Worm (Caenorhabditis elegans) whole organism, young adult: ENCODE measurements around the gene msp-81.

Source experiments
- B0261.1 ChIP-seq: sonication (generic microtip); optimal IDR thresholded peaks from 2 replicates; lab custom pipeline; 2016; ENCODE audit warnings: mild to moderate bottlenecking, missing genetic modification characterization, moderate library complexity, missing compliant biosample characterization
- B0336.3 ChIP-seq: fragments of 200-800 bp; sonication (Bioruptor generic); IDR thresholded peaks from 2 replicates; pipeline ENCODE4 v1.3.6; 2022; ENCODE audit warnings: missing genetic modification characterization, missing compliant biosample characterization
- D2030.7 ChIP-seq: fragments of 200-800 bp; sonication (Bioruptor generic); IDR thresholded peaks from 2 replicates; pipeline ENCODE4 v1.3.6; 2022; ENCODE audit warnings: missing genetic modification reagents, missing genetic modification characterization, missing compliant biosample characterization
- F55B11.4 ChIP-seq: sonication (generic microtip); optimal IDR thresholded peaks from 2 replicates; lab custom pipeline; 2016; ENCODE audit warnings: missing compliant biosample characterization, missing genetic modification characterization, borderline replicate concordance; ENCODE audit not compliant: insufficient read depth
- ama-1 ChIP-seq, 3 experiments: fragments of 150-350 bp in 1 of 3; sonication (generic microtip) in 2 of 3; optimal IDR thresholded peaks; 2 replicates each; lab custom pipeline; 2014 to 2018; ENCODE audit warnings: missing biosample characterization in 2 of 3, missing genetic modification characterization in 2 of 3, missing genetic modification reagents in 2 of 3
- aptf-2 ChIP-seq: fragments of 200-800 bp; sonication (Bioruptor generic); conservative IDR thresholded peaks from 2 replicates; pipeline ENCODE4 v1.3.6; 2022; ENCODE audit warnings: missing genetic modification reagents, missing genetic modification characterization, missing compliant biosample characterization
- attf-3 ChIP-seq: fragments of 200-800 bp; sonication (Bioruptor generic); conservative IDR thresholded peaks from 2 replicates; pipeline ENCODE4 v1.3.6; 2022; ENCODE audit warnings: missing genetic modification reagents, missing genetic modification characterization, missing compliant biosample characterization
- attf-6 ChIP-seq: fragments of 200-800 bp; sonication (Bioruptor generic); IDR thresholded peaks from 2 replicates; pipeline ENCODE4 v1.3.6; 2022; ENCODE audit warnings: missing genetic modification reagents, missing genetic modification characterization, missing compliant biosample characterization
- ccch-3 ChIP-seq: fragments of 200-800 bp; sonication (Bioruptor generic); optimal IDR thresholded peaks from 2 replicates; lab custom pipeline; 2018; ENCODE audit warnings: mild to moderate bottlenecking, missing genetic modification characterization, missing compliant biosample characterization
- chd-7 ChIP-seq: sonication (generic microtip); optimal IDR thresholded peaks from 2 replicates; lab custom pipeline; 2016; ENCODE audit warnings: mild to moderate bottlenecking, missing genetic modification characterization, moderate library complexity, missing compliant biosample characterization
- dox-1 ChIP-seq: fragments of 200-800 bp; sonication (Bioruptor generic); IDR thresholded peaks from 2 replicates; pipeline ENCODE4 v1.3.6; 2022; ENCODE audit warnings: missing genetic modification reagents, missing genetic modification characterization, missing compliant biosample characterization
- efl-1 ChIP-seq: fragments of 150-350 bp; optimal IDR thresholded peaks from 2 replicates; lab custom pipeline; 2014; ENCODE audit warnings: missing biosample characterization, missing genetic modification reagents, missing genetic modification characterization
- egrh-3 ChIP-seq: fragments of 200-800 bp; sonication (Bioruptor generic); IDR thresholded peaks from 2 replicates; pipeline ENCODE4 v1.3.6; 2022; ENCODE audit warnings: missing genetic modification reagents, missing genetic modification characterization, missing compliant biosample characterization
- hlh-26 ChIP-seq: fragments of 200-800 bp; sonication (Bioruptor generic); conservative IDR thresholded peaks from 2 replicates; pipeline ENCODE4 v1.3.6; 2022; ENCODE audit warnings: missing genetic modification reagents, missing genetic modification characterization, missing compliant biosample characterization
- let-607 ChIP-seq, 2 experiments: fragments of 200-800 bp in 1 of 2; sonication (Bioruptor generic) in 1 of 2; sonication (generic microtip) in 1 of 2; optimal IDR thresholded peaks; 2 replicates each; lab custom pipeline; 2016 to 2018; ENCODE audit warnings: mild to moderate bottlenecking in 2 of 2, missing compliant biosample characterization in 2 of 2, missing genetic modification characterization in 2 of 2, moderate library complexity in 2 of 2, missing genotype in 1 of 2
- lin-26 ChIP-seq: fragments of 200-800 bp; sonication (Bioruptor generic); IDR thresholded peaks from 2 replicates; pipeline ENCODE4 v1.3.6; 2022; ENCODE audit warnings: missing genetic modification reagents, missing genetic modification characterization, missing compliant biosample characterization
- lsl-1 ChIP-seq: fragments of 200-800 bp; sonication (Bioruptor generic); optimal IDR thresholded peaks from 2 replicates; lab custom pipeline; 2018; ENCODE audit warnings: mild to moderate bottlenecking, missing genetic modification characterization, moderate library complexity, missing compliant biosample characterization
- madf-3 ChIP-seq: fragments of 200-800 bp; sonication (Bioruptor generic); IDR thresholded peaks from 2 replicates; pipeline ENCODE4 v1.3.6; 2022; ENCODE audit warnings: missing genetic modification reagents, missing genetic modification characterization, missing compliant biosample characterization
- madf-8 ChIP-seq: fragments of 200-800 bp; sonication (Bioruptor generic); conservative IDR thresholded peaks from 2 replicates; pipeline ENCODE4 v1.3.6; 2022; ENCODE audit warnings: missing genetic modification reagents, missing genetic modification characterization, missing compliant biosample characterization
- mcd-1 ChIP-seq: fragments of 200-800 bp; sonication (Bioruptor generic); IDR thresholded peaks from 2 replicates; pipeline ENCODE4 v1.3.6; 2022; ENCODE audit warnings: missing genetic modification reagents, missing genetic modification characterization, missing compliant biosample characterization
- nfya-2 ChIP-seq: fragments of 200-800 bp; sonication (Bioruptor generic); IDR thresholded peaks from 2 replicates; pipeline ENCODE4 v1.3.6; 2022; ENCODE audit warnings: missing genetic modification reagents, missing genetic modification characterization, missing compliant biosample characterization
- nfyb-1 ChIP-seq: fragments of 200-800 bp; sonication (Bioruptor generic); IDR thresholded peaks from 2 replicates; pipeline ENCODE4 v1.3.6; 2022; ENCODE audit warnings: missing genetic modification reagents, missing genetic modification characterization, missing compliant biosample characterization
- nhr-27 ChIP-seq: fragments of 200-800 bp; sonication (Bioruptor generic); optimal IDR thresholded peaks from 2 replicates; lab custom pipeline; 2018; ENCODE audit warnings: mild to moderate bottlenecking, missing genetic modification characterization, moderate library complexity, missing compliant biosample characterization
- nhr-90 ChIP-seq: sonication (generic microtip); optimal IDR thresholded peaks from 2 replicates; lab custom pipeline; 2016; ENCODE audit warnings: missing genotype, mild to moderate bottlenecking, missing genetic modification characterization, missing compliant biosample characterization
- pbrm-1 ChIP-seq: fragments of 200-800 bp; sonication (Bioruptor generic); IDR thresholded peaks from 2 replicates; pipeline ENCODE4 v1.3.6; 2022; ENCODE audit warnings: missing genetic modification reagents, missing genetic modification characterization, missing compliant biosample characterization
- rcor-1 ChIP-seq: fragments of 200-800 bp; sonication (Bioruptor generic); IDR thresholded peaks from 2 replicates; pipeline ENCODE4 v1.3.6; 2022; ENCODE audit warnings: missing genetic modification reagents, missing genetic modification characterization, missing compliant biosample characterization
- sdz-38 ChIP-seq: sonication (generic microtip); optimal IDR thresholded peaks from 2 replicates; lab custom pipeline; 2016; ENCODE audit warnings: missing genotype, missing genetic modification characterization, missing compliant biosample characterization
- snpc-1.3 ChIP-seq: sonication (generic microtip); optimal IDR thresholded peaks from 2 replicates; lab custom pipeline; 2017; ENCODE audit warnings: missing genetic modification characterization, mild to moderate bottlenecking, missing compliant biosample characterization, antibody characterized with exemption, moderate library complexity, missing genotype, missing genetic modification reagents; ENCODE audit not compliant: insufficient read depth
- snpc-3.4 ChIP-seq: sonication (generic microtip); optimal IDR thresholded peaks from 2 replicates; lab custom pipeline; 2017; ENCODE audit warnings: missing genetic modification characterization, mild to moderate bottlenecking, missing compliant biosample characterization, antibody characterized with exemption, moderate library complexity, missing genotype, missing genetic modification reagents
- snpc-4 ChIP-seq, 5 experiments: fragments of 150-350 bp in 1 of 5; sonication (generic microtip) in 4 of 5; optimal IDR thresholded peaks; 2 replicates each; lab custom pipeline; 2014 to 2018; ENCODE audit warnings: missing genetic modification characterization in 5 of 5, missing biosample characterization in 3 of 5, antibody characterized with exemption in 2 of 5, mild to moderate bottlenecking in 2 of 5, missing compliant biosample characterization in 2 of 5, missing genotype in 2 of 5, moderate library complexity in 2 of 5, missing genetic modification reagents in 1 of 5
- tlf-1 ChIP-seq: fragments of 200-800 bp; sonication (Bioruptor generic); optimal IDR thresholded peaks from 2 replicates; lab custom pipeline; 2018; ENCODE audit warnings: mild to moderate bottlenecking, missing genetic modification characterization, missing compliant biosample characterization
- ztf-22 ChIP-seq: fragments of 200-800 bp; sonication (Bioruptor generic); optimal IDR thresholded peaks from 2 replicates; lab custom pipeline; 2018; ENCODE audit warnings: mild to moderate bottlenecking, missing genetic modification characterization, moderate library complexity, missing compliant biosample characterization
- ztf-28 ChIP-seq: fragments of 200-800 bp; sonication (Bioruptor generic); IDR thresholded peaks from 2 replicates; pipeline ENCODE4 v1.3.6; 2022; ENCODE audit warnings: missing genetic modification reagents, missing genetic modification characterization, missing compliant biosample characterization
- ztf-6 ChIP-seq: fragments of 200-800 bp; sonication (Bioruptor generic); IDR thresholded peaks from 2 replicates; pipeline ENCODE4 v1.3.6; 2022; ENCODE audit warnings: missing genetic modification reagents, missing genetic modification characterization, missing compliant biosample characterization

The msp-81 gene

ce11 chrIV:9852250-9852649 lies 16.0 kb upstream of the msp-81 start, which contains the start of gene ssq-1:
TSS of gene ssq-1 (plus strand) at chrIV:9852550.
- TF ChIP-seq mcd-1 (GFP tag; lab: Robert Waterston, UW) (no peak), B0336.3 (GFP tag; lab: Robert Waterston, UW) (no peak), ztf-28 (GFP tag; lab: Robert Waterston, UW) (no peak), attf-3 (no peak), F55B11.4 (tag; lab: Kevin White, UChicago) (no peak), ztf-6 (GFP tag; lab: Robert Waterston, UW) (no peak), attf-6 (GFP tag; lab: Robert Waterston, UW) (no peak), nhr-90 (tag; lab: Kevin White, UChicago) (no peak), aptf-2 (no peak), tlf-1 (GFP tag; lab: Kevin White, UChicago) (no peak), rcor-1 (GFP tag; lab: Robert Waterston, UW) (no peak), snpc-4 (GFP tag; optimal IDR thresholded peaks at IDR 0.05; lab: Kevin White, UChicago) (no peak), snpc-4 (tag; optimal IDR thresholded peaks at IDR 0.05; lab: Kevin White, UChicago) (no peak)

- TF ChIP-seq nfyb-1 (GFP tag; lab: Robert Waterston, UW) (no peak), ccch-3 (GFP tag; lab: Kevin White, UChicago) (no peak)
- TF ChIP-seq, all 124 proteins: peak for 0
These were observed 14.7 kb upstream of the msp-81 start, which contains the start of gene ssp-10 for ce11 chrIV:9850931-9851330. TSS of gene ssp-10 (minus strand) at chrIV:9851031.

ce11 chrIV:9849624-9850023 lies 13.4 kb upstream of the msp-81 start, which contains the start of gene K07F5.8:
TSS of gene K07F5.8 (minus strand) at chrIV:9849724.
- no peak for TF ChIP-seq madf-8 (GFP tag; lab: Robert Waterston, UW)
- no peak for TF ChIP-seq ztf-22 (GFP tag; lab: Kevin White, UChicago)
- no peak for TF ChIP-seq mcd-1 (GFP tag; lab: Robert Waterston, UW)
- no peak for TF ChIP-seq let-607 (tag; optimal IDR thresholded peaks at IDR 0.05; lab: Kevin White, UChicago)
- TF ChIP-seq, all 124 proteins: peak for 0

ce11 chrIV:9848075-9848474 lies 11.9 kb upstream of the msp-81 start, which contains the start of gene K07F5.7:
TSS of gene K07F5.7 (minus strand) at chrIV:9848175.
- TF ChIP-seq hlh-26 (GFP tag; lab: Robert Waterston, UW): no peak

ce11 chrIV:9846574-9846973 lies 10.4 kb upstream of the msp-81 start, which contains the start of gene K07F5.6:
TSS of gene K07F5.6 (minus strand) at chrIV:9846674.
- TF ChIP-seq nhr-27 (tag; lab: Kevin White, UChicago): no peak
- no peak for TF ChIP-seq efl-1 (GFP tag; lab: Kevin White, UChicago)
- no peak for TF ChIP-seq ama-1 (optimal IDR thresholded peaks at IDR 0.05; lab: Kevin White, UChicago)
- TF ChIP-seq ama-1 (GFP tag; optimal IDR thresholded peaks at IDR 0.05; lab: Kevin White, UChicago): no peak
- no peak for TF ChIP-seq pbrm-1
- no peak for TF ChIP-seq lin-26 (GFP tag; lab: Robert Waterston, UW)
- no peak for TF ChIP-seq chd-7 (tag; lab: Kevin White, UChicago)
- TF ChIP-seq sdz-38 (tag; lab: Kevin White, UChicago): no peak

ce11 chrIV:9843760-9844159 lies 7.5 kb upstream of the msp-81 start, which contains the start of gene nspd-2:
TSS of gene nspd-2 (plus strand) at chrIV:9844060.
- TF ChIP-seq snpc-1.3 (no peak), nfya-2 (GFP tag; lab: Robert Waterston, UW) (no peak), dox-1 (no peak), snpc-3.4 (tag; lab: Kevin White, UChicago) (no peak), D2030.7 (GFP tag; lab: Robert Waterston, UW) (no peak), madf-3 (GFP tag; lab: Robert Waterston, UW) (no peak), B0261.1 (tag; lab: Kevin White, UChicago) (no peak), ccch-3 (GFP tag; lab: Kevin White, UChicago) (no peak), egrh-3 (GFP tag; lab: Robert Waterston, UW) (no peak), let-607 (tag; optimal IDR thresholded peaks at IDR 0.05; lab: Kevin White, UChicago) (no peak), lsl-1 (GFP tag; lab: Kevin White, UChicago) (no peak)
- TF ChIP-seq, all 124 proteins: peak for 0
